Fruit fly (Drosophila melanogaster) whole organism, embryonic: ENCODE results near the gene CG13113.

ENCODE experiments used
- Atf6 ChIP-seq: fragments of 200-800 bp; sonication (Bioruptor generic); IDR thresholded peaks from 2 replicates; pipeline ENCODE4 v1.3.6; 2022; ENCODE audit warnings: missing biosample characterization, missing genetic modification characterization
- CG10321 ChIP-seq: fragments of 200-800 bp; sonication (Bioruptor generic); IDR thresholded peaks from 2 replicates; pipeline ENCODE4 v1.3.6; 2022; ENCODE audit warnings: missing biosample characterization, missing genetic modification characterization
- CG10654 ChIP-seq: fragments of 200-800 bp; sonication (Bioruptor generic); optimal IDR thresholded peaks from 2 replicates; lab custom pipeline; 2016; ENCODE audit warnings: missing biosample characterization, missing genetic modification characterization
- CG11695 ChIP-seq: fragments of 200-800 bp; sonication (Bioruptor generic); IDR thresholded peaks from 3 replicates; pipeline ENCODE4 v1.3.6; 2022; ENCODE audit warnings: missing biosample characterization, missing genetic modification characterization
- CG13424 ChIP-seq: fragments of 200-800 bp; sonication (Bioruptor generic); optimal IDR thresholded peaks from 2 replicates; lab custom pipeline; 2019; ENCODE audit warnings: missing biosample characterization, mild to moderate bottlenecking, missing genetic modification characterization, moderate library complexity
- CG14441 ChIP-seq: fragments of 200-800 bp; sonication (Bioruptor generic); IDR thresholded peaks from 2 replicates; pipeline ENCODE4 v1.3.6; 2022; ENCODE audit warnings: missing biosample characterization, missing genetic modification characterization
- CG16815 ChIP-seq: fragments of 200-800 bp; sonication (Bioruptor generic); optimal IDR thresholded peaks from 3 replicates; lab custom pipeline; 2017; ENCODE audit warnings: missing biosample characterization, mild to moderate bottlenecking, missing genetic modification characterization
- CG17186 ChIP-seq: fragments of 200-800 bp; sonication (Bioruptor generic); optimal IDR thresholded peaks from 3 replicates; lab custom pipeline; 2017; ENCODE audit warnings: missing biosample characterization, missing genetic modification reagents, missing genetic modification characterization
- CG17361 ChIP-seq: fragments of 200-800 bp; sonication (Bioruptor generic); IDR thresholded peaks from 3 replicates; pipeline ENCODE4 v1.3.6; 2022; ENCODE audit warnings: missing biosample characterization, missing genetic modification characterization
- CG17612 ChIP-seq: fragments of 200-800 bp; sonication (Bioruptor generic); IDR thresholded peaks from 2 replicates; pipeline ENCODE4 v1.3.6; 2022; ENCODE audit warnings: missing biosample characterization, missing genetic modification characterization
- CG2129 ChIP-seq: fragments of 200-800 bp; sonication (Bioruptor generic); IDR thresholded peaks from 2 replicates; pipeline ENCODE4 v1.3.6; 2022; ENCODE audit warnings: missing biosample characterization, missing genetic modification characterization; ENCODE audit not compliant: partially characterized antibody
- CG32772 ChIP-seq: fragments of 200-800 bp; sonication (Bioruptor generic); IDR thresholded peaks from 2 replicates; pipeline ENCODE4 v1.3.6; 2022; ENCODE audit warnings: missing biosample characterization, missing genetic modification characterization
- CG4328 ChIP-seq: fragments of 200-800 bp; sonication (Bioruptor generic); optimal IDR thresholded peaks from 3 replicates; lab custom pipeline; 2017; ENCODE audit warnings: missing biosample characterization, missing genetic modification reagents, missing genetic modification characterization
- CG4424 ChIP-seq: fragments of 200-800 bp; sonication (Bioruptor generic); optimal IDR thresholded peaks from 3 replicates; lab custom pipeline; 2016; ENCODE audit warnings: missing biosample characterization, missing genetic modification characterization
- CG5953 ChIP-seq: fragments of 200-800 bp; sonication (Bioruptor generic); IDR thresholded peaks from 2 replicates; pipeline ENCODE4 v1.3.6; 2022; ENCODE audit warnings: missing biosample characterization, missing genetic modification characterization
- CG6813 ChIP-seq: fragments of 200-800 bp; sonication (Bioruptor generic); optimal IDR thresholded peaks from 2 replicates; lab custom pipeline; 2017; ENCODE audit warnings: missing biosample characterization, missing genetic modification characterization, mild to moderate bottlenecking, moderate library complexity, missing genetic modification reagents
- CG7271 ChIP-seq: fragments of 200-800 bp; sonication (Bioruptor generic); optimal IDR thresholded peaks from 2 replicates; lab custom pipeline; 2018; ENCODE audit warnings: missing biosample characterization, mild to moderate bottlenecking, missing genetic modification characterization, moderate library complexity
- CG7963 ChIP-seq: fragments of 200-800 bp; sonication (Bioruptor generic); IDR thresholded peaks from 3 replicates; pipeline ENCODE4 v1.3.6; 2022; ENCODE audit warnings: missing biosample characterization, missing genetic modification characterization; ENCODE audit not compliant: partially characterized antibody
- D19A ChIP-seq: fragments of 200-800 bp; optimal IDR thresholded peaks from 3 replicates; lab custom pipeline; 2019; ENCODE audit warnings: missing biosample characterization, mild to moderate bottlenecking, missing genetic modification characterization, moderate library complexity
- Dref ChIP-seq: fragments of 200-800 bp; sonication (Bioruptor generic); IDR thresholded peaks from 2 replicates; pipeline ENCODE4 v1.3.6; 2022; ENCODE audit warnings: missing biosample characterization, missing genetic modification characterization
- E2f2 ChIP-seq: fragments of 200-800 bp; sonication (Bioruptor generic); IDR thresholded peaks from 2 replicates; pipeline ENCODE4 v1.3.6; 2022; ENCODE audit warnings: missing biosample characterization, missing genetic modification characterization
- Ets97D ChIP-seq: fragments of 200-800 bp; sonication (Bioruptor generic); optimal IDR thresholded peaks from 3 replicates; lab custom pipeline; 2016; ENCODE audit warnings: missing biosample characterization, missing genetic modification characterization
- HLH4C ChIP-seq: fragments of 200-800 bp; sonication (Bioruptor generic); IDR thresholded peaks from 3 replicates; pipeline ENCODE4 v1.3.6; 2022; ENCODE audit warnings: missing biosample characterization, missing genetic modification characterization; ENCODE audit not compliant: partially characterized antibody
- HLH54F ChIP-seq: fragments of 200-800 bp; sonication (Bioruptor generic); optimal IDR thresholded peaks from 3 replicates; lab custom pipeline; 2016; ENCODE audit warnings: missing biosample characterization, missing genetic modification characterization
- MTF-1 ChIP-seq: fragments of 200-800 bp; sonication (Bioruptor generic); optimal IDR thresholded peaks from 2 replicates; lab custom pipeline; 2018; ENCODE audit warnings: missing biosample characterization, mild to moderate bottlenecking, missing genetic modification characterization, borderline replicate concordance
- NfI ChIP-seq: fragments of 200-800 bp; sonication (Bioruptor generic); optimal IDR thresholded peaks from 3 replicates; lab custom pipeline; 2018; ENCODE audit warnings: missing biosample characterization, mild to moderate bottlenecking, missing genetic modification characterization, moderate library complexity
- Spps ChIP-seq: fragments of 200-800 bp; sonication (Bioruptor generic); optimal IDR thresholded peaks from 2 replicates; lab custom pipeline; 2018; ENCODE audit warnings: missing biosample characterization, mild to moderate bottlenecking, missing genetic modification characterization
- Taf1 ChIP-seq: fragments of 200-800 bp; sonication (Bioruptor generic); IDR thresholded peaks from 2 replicates; pipeline ENCODE4 v1.3.6; 2022; ENCODE audit warnings: missing biosample characterization, missing genetic modification characterization
- Trl ChIP-seq, 3 experiments: fragments of >200 bp in 2 of 3; fragments of 200-800 bp in 1 of 3; sonication (Bioruptor generic) in 1 of 3; optimal IDR thresholded peaks; 2 replicates in 1 of 3; 3 replicates in 2 of 3; lab custom pipeline; 2016 to 2017; ENCODE audit warnings: missing biosample characterization in 1 of 3, missing genetic modification characterization in 1 of 3
- aop ChIP-seq: fragments of 200-800 bp; sonication (Bioruptor generic); IDR thresholded peaks from 2 replicates; pipeline ENCODE4 v1.3.6; 2022; ENCODE audit warnings: missing biosample characterization, missing genetic modification characterization
- bbx ChIP-seq: fragments of 200-800 bp; sonication (Bioruptor generic); IDR thresholded peaks from 2 replicates; pipeline ENCODE4 v1.3.6; 2022; ENCODE audit warnings: missing biosample characterization, missing genetic modification characterization; ENCODE audit not compliant: partially characterized antibody
- bowl ChIP-seq: fragments of 200-800 bp; sonication (Bioruptor generic); IDR thresholded peaks from 2 replicates; pipeline ENCODE4 v1.3.6; 2022; ENCODE audit warnings: missing biosample characterization, missing genetic modification characterization
- ci ChIP-seq: fragments of 200-800 bp; sonication (Bioruptor generic); IDR thresholded peaks from 3 replicates; pipeline ENCODE4 v1.3.6; 2022; ENCODE audit warnings: missing biosample characterization, missing genetic modification characterization
- corto ChIP-seq: fragments of 200-800 bp; sonication (Bioruptor generic); optimal IDR thresholded peaks from 2 replicates; lab custom pipeline; 2016; ENCODE audit warnings: missing biosample characterization, mild to moderate bottlenecking, missing genetic modification characterization, moderate library complexity
- dpn ChIP-seq, 2 experiments: fragments of 200-800 bp; sonication (Bioruptor generic); optimal IDR thresholded peaks; 3 replicates each; lab custom pipeline; 2016; ENCODE audit warnings: missing biosample characterization in 2 of 2, missing genetic modification characterization in 2 of 2
- insv ChIP-seq, 2 experiments: fragments of 200-800 bp; sonication (Bioruptor generic); optimal IDR thresholded peaks; 3 replicates each; lab custom pipeline; 2016 to 2018; ENCODE audit warnings: missing biosample characterization in 2 of 2, missing genetic modification characterization in 2 of 2
- lab ChIP-seq: fragments of 200-800 bp; sonication (Bioruptor generic); optimal IDR thresholded peaks from 3 replicates; lab custom pipeline; 2017; ENCODE audit warnings: missing biosample characterization, missing genetic modification characterization, mild to moderate bottlenecking, moderate library complexity, missing genetic modification reagents
- lilli ChIP-seq: fragments of 200-800 bp; sonication (Bioruptor generic); optimal IDR thresholded peaks from 3 replicates; lab custom pipeline; 2016; ENCODE audit warnings: missing biosample characterization, missing genetic modification characterization
- lov ChIP-seq, 2 experiments: fragments of 200-800 bp in 1 of 2; fragments of >200 bp in 1 of 2; sonication (Bioruptor generic) in 1 of 2; IDR thresholded peaks in 1 of 2; optimal IDR thresholded peaks in 1 of 2; 2 replicates in 1 of 2; 3 replicates in 1 of 2; pipeline versions ENCODE4 v1.3.6 to Lab custom; 2017 to 2022; ENCODE audit warnings: missing biosample characterization in 1 of 2, missing genetic modification characterization in 1 of 2
- mam ChIP-seq: fragments of 200-800 bp; sonication (Bioruptor generic); optimal IDR thresholded peaks from 3 replicates; lab custom pipeline; 2016; ENCODE audit warnings: missing biosample characterization, missing genetic modification characterization
- nmo ChIP-seq: fragments of 200-800 bp; sonication (Bioruptor generic); optimal IDR thresholded peaks from 2 replicates; lab custom pipeline; 2018; ENCODE audit warnings: missing biosample characterization, mild to moderate bottlenecking, missing genetic modification characterization, moderate library complexity
- oc ChIP-seq: fragments of 200-800 bp; sonication (Bioruptor generic); optimal IDR thresholded peaks from 2 replicates; lab custom pipeline; 2018; ENCODE audit warnings: missing biosample characterization, mild to moderate bottlenecking, missing genetic modification characterization, moderate library complexity
- phol ChIP-seq: fragments of 200-800 bp; sonication (Bioruptor generic); optimal IDR thresholded peaks from 3 replicates; lab custom pipeline; 2018; ENCODE audit warnings: missing biosample characterization, mild to moderate bottlenecking, missing genetic modification characterization, moderate library complexity
- pros ChIP-seq: fragments of 200-800 bp; sonication (Bioruptor generic); optimal IDR thresholded peaks from 3 replicates; lab custom pipeline; 2019; ENCODE audit warnings: missing biosample characterization, mild to moderate bottlenecking, missing genetic modification characterization, moderate library complexity
- schlank ChIP-seq: fragments of 200-800 bp; sonication (Bioruptor generic); optimal IDR thresholded peaks from 2 replicates; lab custom pipeline; 2018; ENCODE audit warnings: missing biosample characterization, mild to moderate bottlenecking, missing genetic modification characterization
- tio ChIP-seq: fragments of 200-800 bp; sonication (Bioruptor generic); optimal IDR thresholded peaks from 2 replicates; lab custom pipeline; 2017; ENCODE audit warnings: missing biosample characterization, missing genetic modification characterization, inconsistent platforms
- vvl ChIP-seq: fragments of 200-800 bp; sonication (Bioruptor generic); IDR thresholded peaks from 2 replicates; pipeline ENCODE4 v1.3.6; 2022; ENCODE audit warnings: missing biosample characterization, missing genetic modification characterization
- wor ChIP-seq: fragments of 200-800 bp; sonication (Bioruptor generic); IDR thresholded peaks from 2 replicates; pipeline ENCODE4 v1.3.6; 2022; ENCODE audit warnings: missing biosample characterization, missing genetic modification characterization

CG13113 gene

dm6 chr2L:9576269-9576933 lies 32.4 kb downstream of the CG13113 start, which contains the start of gene Mtpalpha:
TSS of gene Mtpalpha (minus strand) at chr2L:9576769.
- TF ChIP-seq MTF-1 (GFP tag; lab: Kevin White, UChicago) (no peak), CG10321 (no peak), CG2129 (no peak), insv (GFP tag; optimal IDR thresholded peaks at IDR 0.05; lab: Kevin White, UChicago) (peak in 1 of 2 experiments; percentile 41), tio (no peak), CG17612 (GFP tag; lab: Robert Waterston, UW) (no peak), vvl (peak; percentile 63), phol (tag; lab: Kevin White, UChicago) (peak; percentile 27), CG32772 (GFP tag; lab: Robert Waterston, UW) (0 out of 2 replicates have a peak, but pooled peaks have one; percentile 31), E2f2 (peak; percentile 25; the same call in 1 of the 2 replicates), nmo (GFP tag; lab: Kevin White, UChicago) (peak; percentile 56), corto (no peak), lov (optimal IDR thresholded peaks at IDR 0.05; lab: Kevin White, UChicago) (no peak), lov (GFP tag; IDR thresholded peaks at IDR 0.05; lab: Robert Waterston, UW) (no peak), CG14441 (GFP tag; lab: Robert Waterston, UW) (0 out of 2 replicates have a peak, but pooled peaks have one; percentile 7), CG16815 (no peak), CG11695 (GFP tag; lab: Robert Waterston, UW) (no peak), mam (GFP tag; lab: Kevin White, UChicago) (peak; percentile 44), CG6813 (GFP tag; lab: Kevin White, UChicago) (no peak), schlank (tag; lab: Kevin White, UChicago) (no peak), oc (tag; lab: Kevin White, UChicago) (no peak), CG4424 (GFP tag; lab: Kevin White, UChicago) (no peak), Atf6 (no peak), Trl (optimal IDR thresholded peaks at IDR 0.05; lab: Kevin White, UChicago) (peak in 1 of 2 experiments; percentile 13), Trl (GFP tag; optimal IDR thresholded peaks at IDR 0.05; lab: Kevin White, UChicago) (peak; percentile 27), Spps (tag; lab: Kevin White, UChicago) (no peak), CG4328 (GFP tag; lab: Kevin White, UChicago) (no peak), CG7271 (tag; lab: Kevin White, UChicago) (no peak), aop (GFP tag; lab: Robert Waterston, UW) (no peak), CG7963 (no peak), bowl (GFP tag; lab: Robert Waterston, UW) (no peak; the same call in 1 of the 2 replicates), HLH4C (GFP tag; lab: Robert Waterston, UW) (no peak), ci (peak; percentile 76), Ets97D (peak; percentile 67), dpn (GFP tag; optimal IDR thresholded peaks at IDR 0.05; lab: Kevin White, UChicago) (peak; percentile 9 to 44), D19A (no peak), CG10654 (GFP tag; lab: Kevin White, UChicago) (no peak), lab (GFP tag; lab: Kevin White, UChicago) (no peak), NfI (peak; percentile 25), bbx (GFP tag; lab: Robert Waterston, UW) (peak; percentile 12; the same call in 1 of the 2 replicates), pros (no peak), CG13424 (tag; lab: Kevin White, UChicago) (peak; percentile 48), Dref (GFP tag; lab: Robert Waterston, UW) (no peak), HLH54F (GFP tag; lab: Kevin White, UChicago) (peak; percentile 14), CG17361 (GFP tag; lab: Robert Waterston, UW) (0 out of 3 replicates have a peak, but pooled peaks have one; percentile 49), wor (GFP tag; lab: Robert Waterston, UW) (no peak), Taf1 (no peak), lilli (GFP tag; lab: Kevin White, UChicago) (peak; percentile 61), CG5953 (GFP tag; lab: Robert Waterston, UW) (no peak), CG17186 (GFP tag; lab: Kevin White, UChicago) (no peak)
